Fruit fly (Drosophila melanogaster): ENCODE results near the gene Axn.

Axn gene

dm6 chr3R:30005332-30005979, 17.2 kb upstream of the Axn start:
- TF ChIP-seq jim (GFP tag; optimal IDR thresholded peaks at IDR 0.05) (no peak), brk (GFP tag; optimal IDR thresholded peaks at IDR 0.05) (no peak), foxo (GFP tag; optimal IDR thresholded peaks at IDR 0.05) (peak in 1 of 2 experiments; percentile 2)

dm6 chr3R:30009173-30009572, 13.5 kb upstream of the Axn start, which contains the start of gene CG7912:
Gene CG7912 (minus strand): TSS chr3R:30009189.
- TF ChIP-seq Hr83 (GFP tag; optimal IDR thresholded peaks at IDR 0.05; ENCODE audit: poor library complexity, severe bottlenecking) (no peak), lola (GFP tag; optimal IDR thresholded peaks at IDR 0.05) (no peak), Vsx2 (GFP tag; optimal IDR thresholded peaks at IDR 0.05; ENCODE audit: partially characterized antibody) (no peak), fru (GFP tag; optimal IDR thresholded peaks at IDR 0.05) (no peak), psq (GFP tag; optimal IDR thresholded peaks at IDR 0.05) (no peak), rgr (GFP tag; optimal IDR thresholded peaks at IDR 0.05) (no peak)

dm6 chr3R:30012602-30013489, 9.8 kb upstream of the Axn start:
- TF ChIP-seq Hr83 (GFP tag; optimal IDR thresholded peaks at IDR 0.05; ENCODE audit: poor library complexity, severe bottlenecking) = no peak
- no peak for TF ChIP-seq Sp1 (GFP tag; optimal IDR thresholded peaks at IDR 0.05)
- peak; percentile 32 for TF ChIP-seq fru (GFP tag; optimal IDR thresholded peaks at IDR 0.05)
- peak; percentile 38 for TF ChIP-seq OdsH (GFP tag; optimal IDR thresholded peaks at IDR 0.05)
- TF ChIP-seq Jra (GFP tag; optimal IDR thresholded peaks at IDR 0.05) = no peak
- TF ChIP-seq foxo (GFP tag; optimal IDR thresholded peaks at IDR 0.05) = peak in 1 of 2 experiments; percentile 67
- no peak for TF ChIP-seq sv (GFP tag; optimal IDR thresholded peaks at IDR 0.05)
- no peak for TF ChIP-seq Dif (GFP tag; optimal IDR thresholded peaks at IDR 0.05; ENCODE audit: partially characterized antibody)
- peak; percentile 68 for TF ChIP-seq h (GFP tag; optimal IDR thresholded peaks at IDR 0.05)
- no peak for TF ChIP-seq CG9705 (GFP tag; optimal IDR thresholded peaks at IDR 0.05)
- TF ChIP-seq jim (GFP tag; optimal IDR thresholded peaks at IDR 0.05) = no peak
- peak; percentile 44 for TF ChIP-seq ey (GFP tag; optimal IDR thresholded peaks at IDR 0.05)
- TF ChIP-seq Rel (GFP tag; optimal IDR thresholded peaks at IDR 0.05) = no peak
- no peak for TF ChIP-seq Rel (tag; optimal IDR thresholded peaks at IDR 0.05)
- TF ChIP-seq rgr (GFP tag; optimal IDR thresholded peaks at IDR 0.05) = peak; percentile 12
- no peak for TF ChIP-seq psq (GFP tag; optimal IDR thresholded peaks at IDR 0.05)
- peak; percentile 25 for TF ChIP-seq br (GFP tag; optimal IDR thresholded peaks at IDR 0.05)
- TF ChIP-seq Myc (optimal IDR thresholded peaks at IDR 0.05) = no peak
- TF ChIP-seq Hnf4 (GFP tag; optimal IDR thresholded peaks at IDR 0.05) = peak; percentile 27

- TF ChIP-seq Rel (GFP tag; optimal IDR thresholded peaks at IDR 0.05) (no peak), Rel (tag; optimal IDR thresholded peaks at IDR 0.05) (no peak), h (GFP tag; optimal IDR thresholded peaks at IDR 0.05) (no peak), ey (GFP tag; optimal IDR thresholded peaks at IDR 0.05) (no peak), Hr83 (GFP tag; optimal IDR thresholded peaks at IDR 0.05; ENCODE audit: poor library complexity, severe bottlenecking) (no peak), Sp1 (GFP tag; optimal IDR thresholded peaks at IDR 0.05) (no peak), brk (GFP tag; optimal IDR thresholded peaks at IDR 0.05) (no peak), dmrt93B (GFP tag; optimal IDR thresholded peaks at IDR 0.05) (no peak), GATAd (GFP tag; optimal IDR thresholded peaks at IDR 0.05) (no peak), psq (GFP tag; optimal IDR thresholded peaks at IDR 0.05) (no peak), Dfd (GFP tag; optimal IDR thresholded peaks at IDR 0.05) (no peak), Abd-B (GFP tag; optimal IDR thresholded peaks at IDR 0.05) (no peak)
These were observed 8.7 kb upstream of the Axn start for dm6 chr3R:30013909-30014308.

- TF ChIP-seq Jra (GFP tag; optimal IDR thresholded peaks at IDR 0.05) = no peak
- no peak for TF ChIP-seq fru (GFP tag; optimal IDR thresholded peaks at IDR 0.05)
- no peak for TF ChIP-seq h (GFP tag; optimal IDR thresholded peaks at IDR 0.05)
- TF ChIP-seq psq (GFP tag; optimal IDR thresholded peaks at IDR 0.05) = no peak
- no peak for TF ChIP-seq Myc (optimal IDR thresholded peaks at IDR 0.05)
- TF ChIP-seq br (GFP tag; optimal IDR thresholded peaks at IDR 0.05) = no peak
- TF ChIP-seq dsf (GFP tag; optimal IDR thresholded peaks at IDR 0.05; ENCODE audit: borderline replicate concordance) = no peak
- TF ChIP-seq CG32264 (GFP tag; optimal IDR thresholded peaks at IDR 0.05) = no peak
- TF ChIP-seq Vsx2 (GFP tag; optimal IDR thresholded peaks at IDR 0.05; ENCODE audit: partially characterized antibody) = no peak
- no peak for TF ChIP-seq Dfd (GFP tag; optimal IDR thresholded peaks at IDR 0.05)
- TF ChIP-seq CG9705 (GFP tag; optimal IDR thresholded peaks at IDR 0.05) = no peak
- no peak for TF ChIP-seq lola (GFP tag; optimal IDR thresholded peaks at IDR 0.05)
- TF ChIP-seq foxo (GFP tag; optimal IDR thresholded peaks at IDR 0.05) = no peak
- no peak for TF ChIP-seq CrebA (GFP tag; optimal IDR thresholded peaks at IDR 0.05; ENCODE audit: borderline replicate concordance)
- TF ChIP-seq dl (GFP tag; optimal IDR thresholded peaks at IDR 0.05; ENCODE audit: insufficient read depth in 1 of 2, partially characterized antibody in 2 of 2) = no peak
These were observed 8.2 kb upstream of the Axn start for dm6 chr3R:30014480-30014879.

Measured in whole organism, wandering third instar larva.